Worm (Caenorhabditis elegans) whole organism, L4/young adult: ENCODE measurements around the gene F36H5.17.
"Not testable (repeated sequence)": the region's sequence is repeated elsewhere in the genome, so short reads cannot be mapped to it uniquely, and the experiment has no call there.

ENCODE experiments used
- W03F9.2 ChIP-seq: fragments of 150-350 bp; optimal IDR thresholded peaks from 2 replicates; lab custom pipeline; 2014; ENCODE audit warnings: missing biosample characterization, missing genetic modification characterization
- dao-5 ChIP-seq: sonication (generic microtip); optimal IDR thresholded peaks from 2 replicates; lab custom pipeline; 2016; ENCODE audit warnings: missing genotype, missing genetic modification characterization, moderate library complexity, missing compliant biosample characterization
- him-1 ChIP-seq: sonication (generic microtip); optimal IDR thresholded peaks from 2 replicates; lab custom pipeline; 2016; ENCODE audit warnings: missing genotype, missing genetic modification reagents, missing genetic modification characterization, missing compliant biosample characterization

Gene F36H5.17

DNA sequence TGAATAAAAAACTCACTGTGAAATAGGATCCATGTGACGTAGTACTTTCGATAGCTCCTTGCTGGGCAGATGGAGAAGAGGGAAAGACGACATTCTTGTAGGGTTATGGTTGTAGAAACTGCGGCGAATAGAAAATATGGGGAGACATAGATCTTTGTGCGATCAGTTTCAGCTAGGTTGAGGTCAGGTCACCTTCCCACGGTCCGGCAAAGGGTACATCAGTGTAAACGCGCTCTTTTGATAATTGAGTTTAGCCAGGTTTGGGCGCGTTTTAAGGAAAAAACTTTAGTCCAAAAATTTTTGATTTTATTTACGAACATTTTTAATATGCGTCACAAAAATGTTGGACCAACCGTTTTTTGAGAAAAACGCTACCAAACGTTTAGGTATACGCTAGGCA, at the start of gene F36H5.17:
F36H5.17 (minus strand) TSS at position 101 of the 400 bp plus-strand sequence.
- no peak for TF ChIP-seq him-1 (tag; lab: Kevin White, UChicago)

DNA sequence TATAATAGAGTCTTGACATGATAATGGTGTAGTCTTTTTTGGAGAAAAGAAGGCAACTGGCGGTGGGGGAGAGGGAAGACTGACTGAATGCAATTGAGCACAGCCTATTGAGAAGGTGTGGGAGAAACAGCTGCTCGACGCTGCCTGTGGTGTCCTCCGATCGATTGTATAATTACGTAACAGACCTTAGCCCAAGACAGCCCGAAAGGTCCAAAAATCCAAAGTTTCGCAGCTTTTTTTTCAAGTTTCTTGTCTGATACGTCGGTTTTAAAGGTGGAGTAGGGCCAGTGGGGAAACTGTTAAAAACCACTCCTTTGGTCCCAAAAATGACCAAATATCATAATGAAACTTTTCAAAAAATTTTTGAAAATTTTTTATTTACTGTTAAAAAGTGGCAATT, 32.1 kb upstream of the F36H5.17 start, which contains the start of the genes C08F1.6 and fbxb-13:
C08F1.6 (minus strand) TSS at position 101 of the 400 bp plus-strand sequence.
fbxb-13 (plus strand) TSS at position 191 of the 400 bp plus-strand sequence.
- TF ChIP-seq W03F9.2 (no peak), him-1 (tag; lab: Kevin White, UChicago) (no peak), dao-5 (no peak)

DNA sequence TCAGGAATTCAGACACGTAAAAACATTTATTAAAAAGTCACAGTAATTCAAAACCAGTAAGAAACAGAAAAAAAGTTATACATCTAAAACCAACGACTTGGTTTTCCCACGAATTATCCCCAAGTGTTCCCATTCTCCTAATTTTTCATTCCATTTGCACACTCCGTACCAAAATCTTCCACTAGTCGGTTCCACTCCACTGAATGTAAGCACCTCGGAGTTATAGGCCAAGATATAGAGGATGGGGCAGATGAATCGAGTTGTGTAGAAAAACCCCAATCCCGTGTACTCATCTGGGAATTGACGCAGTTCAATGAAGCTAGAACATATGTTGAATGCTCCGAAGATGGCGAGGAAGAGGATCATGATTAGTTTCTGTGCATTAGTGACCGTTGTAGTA, 31.2 kb upstream of the F36H5.17 start:
- TF ChIP-seq W03F9.2 (no peak), dao-5 (no peak), him-1 (tag; lab: Kevin White, UChicago) (no peak)

DNA sequence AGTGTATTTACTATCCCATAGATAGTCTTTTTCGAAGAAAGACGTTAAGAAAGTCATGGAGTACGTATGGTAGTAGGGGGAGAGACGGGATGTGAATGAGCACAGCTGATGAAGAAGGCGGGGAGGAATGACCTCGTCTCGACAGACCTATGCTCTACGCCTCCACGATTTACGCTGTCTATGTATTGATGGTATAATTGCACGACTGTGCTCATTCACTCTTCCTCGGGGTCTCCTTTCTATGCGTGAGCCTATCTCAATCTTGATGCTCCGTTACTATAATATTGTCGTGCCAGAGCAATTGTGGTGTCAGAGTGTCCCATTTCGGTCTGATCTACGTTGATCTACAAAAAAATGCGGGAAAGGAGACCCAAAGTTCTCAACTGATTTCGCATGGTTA, 30.2 kb upstream of the F36H5.17 start, which contains the start of gene C08F1.10:
C08F1.10 (minus strand) TSS at position 101 of the 400 bp plus-strand sequence.
- TF ChIP-seq dao-5, result no peak
- TF ChIP-seq W03F9.2, result no peak
- no peak for TF ChIP-seq him-1 (tag; lab: Kevin White, UChicago)

DNA sequence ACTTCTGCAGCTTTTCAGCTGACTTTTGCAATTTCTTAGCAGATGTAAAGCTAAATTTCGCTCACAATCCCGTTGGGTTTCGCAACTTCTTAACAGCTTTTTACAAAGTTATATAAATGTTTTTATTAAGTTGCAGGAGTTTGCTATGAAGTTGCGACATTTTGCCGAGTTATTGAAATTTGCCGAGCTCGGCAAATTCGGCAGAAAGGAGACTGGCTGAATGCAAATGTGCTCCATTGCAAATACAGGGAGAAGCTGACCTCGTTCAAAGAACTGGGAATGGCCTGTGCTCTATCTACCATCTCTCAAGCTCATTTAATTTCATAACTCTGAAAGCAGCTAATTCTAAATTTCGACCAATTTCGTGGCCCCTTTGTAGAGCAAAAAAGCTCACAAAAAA, 28.8 kb upstream of the F36H5.17 start, which contains the start of gene C08F1.11:
C08F1.11 (minus strand) TSS at position 101 of the 400 bp plus-strand sequence.
- TF ChIP-seq W03F9.2 (no peak), him-1 (tag; lab: Kevin White, UChicago) (no peak), dao-5 (no peak)

DNA sequence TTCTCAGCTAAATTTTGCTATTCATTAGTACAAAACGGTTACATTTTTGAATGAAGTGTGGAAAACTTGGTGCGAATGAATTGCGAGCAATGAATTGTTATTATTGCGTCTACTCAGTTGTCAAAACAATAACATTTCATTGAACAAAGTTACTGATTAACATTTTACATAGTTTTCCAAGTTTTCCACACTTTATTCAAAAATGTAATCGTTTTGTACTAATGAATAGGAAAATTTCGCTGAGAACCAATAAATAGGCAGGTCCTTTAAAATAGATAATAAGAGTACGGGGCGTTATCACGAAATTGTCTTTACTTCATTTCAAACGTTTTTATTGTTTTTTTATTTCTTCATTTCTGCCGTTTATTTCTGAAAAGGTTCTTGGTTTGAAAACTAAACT, 26.5 kb upstream of the F36H5.17 start, which contains the start of gene math-4:
math-4 (minus strand) TSS at position 101 of the 400 bp plus-strand sequence.
- TF ChIP-seq dao-5 (no peak), W03F9.2 (no peak), him-1 (tag; lab: Kevin White, UChicago) (no peak)

DNA sequence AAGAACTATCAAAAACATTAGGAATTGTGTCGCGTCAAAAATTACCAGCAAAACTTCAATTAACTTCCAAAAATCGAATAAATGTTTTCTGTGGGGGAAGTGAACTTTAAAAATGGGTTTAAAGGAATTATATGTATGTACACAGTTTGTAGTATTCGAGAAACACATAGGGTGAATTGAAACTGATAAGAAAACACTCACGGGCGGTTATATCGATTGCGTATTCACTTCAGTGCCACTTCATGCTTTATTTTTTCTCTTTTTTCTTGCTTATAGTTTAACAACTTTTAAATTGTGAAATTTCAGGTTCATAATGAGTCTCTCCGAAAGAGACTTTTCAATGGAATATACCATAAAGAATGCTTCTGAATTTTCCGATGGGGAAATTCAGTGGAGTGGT, 19.3 kb upstream of the F36H5.17 start, which contains the start of gene F36H5.14:
F36H5.14 (plus strand) TSS at position 301 of the 400 bp plus-strand sequence.
- not testable (repeated sequence) for TF ChIP-seq dao-5; him-1 (tag; lab: Kevin White, UChicago); W03F9.2

DNA sequence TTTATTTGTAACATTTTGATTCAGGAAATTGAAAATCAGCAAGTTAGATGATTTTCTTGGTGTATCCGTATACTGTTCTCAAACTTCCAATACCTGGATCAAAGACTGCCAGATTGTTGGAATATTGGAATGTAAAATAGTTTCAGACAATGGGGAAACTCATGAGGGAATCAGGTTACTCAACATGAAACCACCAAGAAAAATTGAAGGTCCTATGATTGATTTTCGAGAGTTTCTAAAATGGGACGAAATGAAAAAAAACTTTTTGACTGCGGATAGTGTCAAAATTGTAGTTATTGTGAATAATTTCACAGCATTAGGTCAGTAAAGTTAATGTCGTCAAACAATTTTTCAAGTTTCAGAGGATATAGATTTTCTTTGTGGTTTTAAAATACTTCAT, 15.8 kb upstream of the F36H5.17 start, which contains the start of gene math-3:
math-3 (plus strand) TSS at position 301 of the 400 bp plus-strand sequence.
- no peak for TF ChIP-seq him-1 (tag; lab: Kevin White, UChicago)
- no peak for TF ChIP-seq W03F9.2
- no peak for TF ChIP-seq dao-5

DNA sequence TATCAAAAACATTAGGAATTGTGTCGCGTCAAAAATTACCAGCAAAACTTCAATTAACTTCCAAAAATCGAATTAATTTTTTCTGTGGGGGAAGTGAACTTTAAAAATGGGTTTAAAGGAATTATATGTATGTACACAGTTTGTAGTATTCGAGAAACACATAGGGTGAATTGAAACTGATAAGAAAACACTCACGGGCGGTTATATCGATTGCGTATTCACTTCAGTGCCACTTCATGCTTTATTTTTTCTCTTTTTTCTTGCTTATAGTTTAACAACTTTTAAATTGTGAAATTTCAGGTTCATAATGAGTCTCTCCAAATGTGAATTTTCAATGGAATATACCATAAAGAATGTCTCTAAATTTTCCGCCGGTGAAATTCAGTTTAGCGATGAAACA, 15.4 kb upstream of the F36H5.17 start, which contains the start of gene math-26:
math-26 (plus strand) TSS at position 301 of the 400 bp plus-strand sequence.
- TF ChIP-seq dao-5; W03F9.2; him-1 (tag; lab: Kevin White, UChicago): not testable (repeated sequence)

DNA sequence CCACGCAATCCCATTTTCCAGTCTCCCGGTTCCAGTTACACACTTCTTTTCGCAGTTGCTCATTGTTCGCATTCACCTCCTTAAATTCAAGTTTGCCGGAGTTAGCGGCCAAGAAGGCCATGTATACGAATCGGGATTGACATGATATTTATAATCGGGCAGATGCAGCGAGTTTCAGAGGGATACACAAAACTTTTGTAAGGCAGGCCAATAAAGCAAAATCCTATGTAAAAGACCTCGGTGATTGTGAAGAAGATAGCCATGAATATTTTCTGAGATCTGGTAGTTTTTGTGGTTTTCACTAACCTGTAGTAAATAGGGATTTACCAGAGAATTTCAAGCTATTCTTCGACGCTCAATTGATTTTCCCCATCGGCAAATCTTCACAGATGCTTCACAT, 10.7 kb upstream of the F36H5.17 start:
- TF ChIP-seq W03F9.2 (no peak), dao-5 (no peak), him-1 (tag; lab: Kevin White, UChicago) (no peak)

DNA sequence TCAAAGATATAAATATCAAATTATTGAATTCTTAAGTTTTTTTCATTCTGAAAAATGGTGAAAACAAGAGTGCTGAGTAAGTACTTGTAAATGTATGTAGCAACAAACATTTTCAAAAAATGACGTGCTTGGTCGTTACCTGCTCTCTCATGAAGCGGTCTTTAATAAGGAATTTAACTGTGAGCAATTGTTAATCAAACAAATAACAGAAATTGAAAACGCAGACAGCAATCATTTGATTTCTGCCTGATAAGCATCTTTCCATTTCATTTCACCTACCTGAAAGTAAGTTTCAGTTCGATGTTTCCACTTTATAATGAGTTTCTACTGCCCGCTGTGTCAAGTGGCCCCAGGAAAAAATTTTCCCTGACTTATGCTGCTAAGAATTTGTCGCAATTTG, 7.1 kb upstream of the F36H5.17 start, which contains the start of gene math-28:
math-28 (plus strand) TSS at position 301 of the 400 bp plus-strand sequence.
- TF ChIP-seq him-1 (tag; lab: Kevin White, UChicago) (no peak), W03F9.2 (no peak), dao-5 (no peak)

DNA sequence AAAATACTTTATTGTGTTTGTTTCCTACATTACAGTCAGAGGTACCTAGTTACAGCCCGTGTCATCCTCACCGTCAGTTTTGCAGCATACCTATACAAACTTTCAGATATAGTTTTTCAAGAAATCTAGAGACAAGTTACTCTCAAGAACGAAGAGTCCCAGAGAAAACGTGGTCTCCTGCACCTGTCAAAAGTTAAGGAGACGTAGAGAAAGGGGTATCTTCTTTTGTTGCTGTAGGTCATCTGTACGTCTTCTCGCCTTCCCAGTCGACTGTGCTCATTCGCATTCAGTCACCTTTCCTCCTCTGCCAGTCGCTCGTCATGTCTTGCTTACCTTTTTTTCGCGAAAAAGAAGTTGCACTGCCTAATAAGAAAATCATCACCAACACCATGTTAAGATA, 5.6 kb upstream of the F36H5.17 start, which contains the start of gene F36H5.4:
F36H5.4 (plus strand) TSS at position 301 of the 400 bp plus-strand sequence.
- TF ChIP-seq him-1 (tag; lab: Kevin White, UChicago) (no peak), W03F9.2 (no peak), dao-5 (no peak)

DNA sequence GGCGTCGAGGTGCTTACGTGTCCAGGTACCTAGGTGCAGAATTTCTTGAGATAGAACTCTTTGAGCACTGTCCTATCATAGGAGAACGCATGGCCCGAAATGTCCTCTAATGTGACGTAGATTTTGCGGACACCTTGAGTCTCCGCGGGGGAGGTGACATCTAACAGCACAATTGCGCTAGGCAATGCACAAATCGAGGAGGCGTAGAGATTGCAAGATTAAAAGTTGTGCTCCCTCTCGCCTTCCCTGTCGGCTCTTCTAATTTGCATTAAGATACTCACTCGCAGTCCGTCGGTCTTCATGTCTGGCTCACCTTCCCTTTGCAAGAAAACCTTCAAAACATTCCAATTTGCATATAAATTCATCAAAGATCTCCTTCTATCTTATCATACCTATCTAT, 3.6 kb upstream of the F36H5.17 start, which contains the start of gene F36H5.18:
F36H5.18 (plus strand) TSS at position 301 of the 400 bp plus-strand sequence.
- TF ChIP-seq dao-5, result no peak
- no peak for TF ChIP-seq W03F9.2
- no peak for TF ChIP-seq him-1 (tag; lab: Kevin White, UChicago)

DNA sequence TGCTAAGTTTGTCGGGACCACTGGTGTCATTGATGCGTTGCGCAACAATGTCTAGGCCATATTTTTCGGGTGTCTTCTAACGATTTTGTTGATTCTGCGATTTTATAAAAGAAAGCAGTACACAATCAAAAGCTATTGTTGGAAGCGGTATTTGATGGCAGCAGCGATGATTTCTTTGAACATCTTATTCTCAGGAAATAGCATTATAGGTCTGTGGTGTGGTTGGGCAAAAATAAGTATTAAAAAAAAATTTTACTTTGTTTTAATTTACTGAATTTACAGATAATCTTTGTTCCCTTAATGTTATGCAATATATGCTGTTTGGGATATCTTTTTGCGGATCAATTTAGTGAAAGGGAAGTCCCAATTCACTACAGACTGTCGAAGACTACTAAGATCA, 1.1 kb upstream of the F36H5.17 start, which contains the start of gene F36H5.10:
F36H5.10 (plus strand) TSS at position 301 of the 400 bp plus-strand sequence.
- TF ChIP-seq dao-5, result no peak
- no peak for TF ChIP-seq W03F9.2
- no peak for TF ChIP-seq him-1 (tag; lab: Kevin White, UChicago)

DNA sequence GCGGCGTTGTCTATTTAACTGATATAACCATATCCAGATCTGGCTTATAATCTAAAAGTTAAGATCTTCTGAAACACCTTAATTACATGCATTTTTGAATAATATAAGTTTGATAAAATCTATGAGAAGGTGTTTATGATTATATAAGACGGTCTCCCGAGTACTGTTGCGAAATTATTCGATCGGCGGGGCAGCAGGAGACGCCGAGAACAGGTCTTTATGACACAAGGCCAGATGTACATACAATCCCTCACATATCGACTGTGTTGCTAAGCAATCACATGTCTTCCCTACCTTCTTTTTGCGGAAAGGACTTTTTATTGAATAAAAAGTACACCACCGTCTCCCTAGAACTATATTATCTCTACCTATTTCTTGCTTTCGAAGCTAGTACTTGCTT, 610 bp upstream of the F36H5.17 start, which contains the start of gene fbxb-53:
fbxb-53 (plus strand) TSS at position 301 of the 400 bp plus-strand sequence.
- TF ChIP-seq dao-5 (no peak), him-1 (tag; lab: Kevin White, UChicago) (no peak), W03F9.2 (no peak)
